Worm (Caenorhabditis elegans) whole organism, L3 larva: ENCODE data around the gene smc-5.

Source experiments
- R02D3.7 ChIP-seq: fragments of 150-350 bp; optimal IDR thresholded peaks from 2 replicates; lab custom pipeline; 2014; ENCODE audit warnings: missing biosample characterization, missing genetic modification characterization
- ZK546.5 ChIP-seq: sonication (generic microtip); optimal IDR thresholded peaks from 2 replicates; lab custom pipeline; 2017; ENCODE audit warnings: missing biosample characterization, missing genetic modification characterization
- aly-2 ChIP-seq: fragments of 150-350 bp; optimal IDR thresholded peaks from 2 replicates; lab custom pipeline; 2014; ENCODE audit warnings: missing biosample characterization, missing genetic modification characterization
- ama-1 ChIP-seq: fragments of 150-350 bp; optimal IDR thresholded peaks from 2 replicates; lab custom pipeline; 2018
- ceh-16 ChIP-seq: sonication (generic microtip); optimal IDR thresholded peaks from 2 replicates; lab custom pipeline; 2017; ENCODE audit warnings: missing biosample characterization, missing genetic modification characterization
- ceh-28 ChIP-seq: fragments of 150-350 bp; optimal IDR thresholded peaks from 2 replicates; lab custom pipeline; 2014; ENCODE audit warnings: missing biosample characterization, missing genetic modification reagents, missing genetic modification characterization
- ceh-82 ChIP-seq: fragments of 150-350 bp; optimal IDR thresholded peaks from 2 replicates; lab custom pipeline; 2014; ENCODE audit warnings: missing biosample characterization, missing genetic modification characterization
- ceh-9 ChIP-seq: sonication (generic microtip); optimal IDR thresholded peaks from 2 replicates; lab custom pipeline; 2018; ENCODE audit warnings: missing biosample characterization, missing genetic modification characterization
- daf-12 ChIP-seq: fragments of 150-350 bp; optimal IDR thresholded peaks from 2 replicates; lab custom pipeline; 2014; ENCODE audit warnings: missing biosample characterization, missing genetic modification reagents, missing genetic modification characterization
- egl-27 ChIP-seq: sonication (generic microtip); optimal IDR thresholded peaks from 4 replicates; lab custom pipeline; 2017; ENCODE audit warnings: missing biosample characterization, missing genetic modification reagents, missing genetic modification characterization
- egl-5 ChIP-seq: fragments of 150-350 bp; optimal IDR thresholded peaks from 2 replicates; lab custom pipeline; 2017; ENCODE audit warnings: missing biosample characterization, missing genetic modification reagents, missing genetic modification characterization, inconsistent platforms
- elt-1 ChIP-seq: fragments of 150-350 bp; optimal IDR thresholded peaks from 2 replicates; lab custom pipeline; 2014; ENCODE audit warnings: missing biosample characterization, missing genetic modification characterization
- elt-2 ChIP-seq: sonication (generic microtip); optimal IDR thresholded peaks from 2 replicates; lab custom pipeline; 2016; ENCODE audit warnings: missing genetic modification reagents, mild to moderate bottlenecking, missing genetic modification characterization, missing compliant biosample characterization
- elt-3 ChIP-seq, 3 experiments: fragments of 150-350 bp in 1 of 3; sonication (generic microtip) in 2 of 3; optimal IDR thresholded peaks; 2 replicates in 2 of 3; 4 replicates in 1 of 3; lab custom pipeline; 2014 to 2017; ENCODE audit warnings: missing biosample characterization in 3 of 3, missing genetic modification characterization in 3 of 3
- eor-1 ChIP-seq, 2 experiments: fragments of 150-350 bp; optimal IDR thresholded peaks; 2 replicates each; lab custom pipeline; 2014 to 2018; ENCODE audit warnings: missing biosample characterization in 2 of 2, missing genetic modification characterization in 2 of 2
- fkh-10 ChIP-seq: sonication (generic microtip); optimal IDR thresholded peaks from 2 replicates; lab custom pipeline; 2017; ENCODE audit warnings: missing biosample characterization, missing genetic modification reagents, missing genetic modification characterization
- fkh-2 ChIP-seq: fragments of 150-350 bp; optimal IDR thresholded peaks from 2 replicates; lab custom pipeline; 2014; ENCODE audit warnings: missing biosample characterization, missing genetic modification reagents, missing genetic modification characterization
- fos-1 ChIP-seq: fragments of 150-350 bp; optimal IDR thresholded peaks from 2 replicates; lab custom pipeline; 2014; ENCODE audit warnings: missing biosample characterization, missing genetic modification characterization
- hmg-11 ChIP-seq: sonication (generic microtip); optimal IDR thresholded peaks from 2 replicates; lab custom pipeline; 2016; ENCODE audit warnings: missing genetic modification characterization, missing compliant biosample characterization
- jun-1 ChIP-seq: fragments of 150-350 bp; optimal IDR thresholded peaks from 2 replicates; lab custom pipeline; 2014; ENCODE audit warnings: missing biosample characterization, missing genetic modification reagents, missing genetic modification characterization
- lin-15B ChIP-seq: fragments of 150-350 bp; optimal IDR thresholded peaks from 2 replicates; lab custom pipeline; 2014; ENCODE audit warnings: missing biosample characterization, missing genetic modification characterization
- lin-39 ChIP-seq: fragments of 150-350 bp; optimal IDR thresholded peaks from 2 replicates; lab custom pipeline; 2018; ENCODE audit warnings: missing biosample characterization, missing genetic modification reagents, missing genetic modification characterization
- lsy-12 ChIP-seq: sonication (generic microtip); optimal IDR thresholded peaks from 2 replicates; lab custom pipeline; 2016; ENCODE audit warnings: mild to moderate bottlenecking, missing genetic modification characterization, missing compliant biosample characterization
- mdl-1 ChIP-seq: fragments of 150-350 bp; optimal IDR thresholded peaks from 2 replicates; lab custom pipeline; 2014; ENCODE audit warnings: missing biosample characterization, missing genetic modification characterization
- mml-1 ChIP-seq: fragments of 150-350 bp; sonication (generic microtip); optimal IDR thresholded peaks from 3 replicates; lab custom pipeline; 2014; ENCODE audit warnings: missing biosample characterization, missing genetic modification characterization
- nfya-1 ChIP-seq: sonication (generic microtip); optimal IDR thresholded peaks from 2 replicates; lab custom pipeline; 2017; ENCODE audit warnings: missing genetic modification characterization, mild to moderate bottlenecking, missing compliant biosample characterization, antibody characterized with exemption, moderate library complexity; ENCODE audit not compliant: insufficient read depth
- nhr-11 ChIP-seq: fragments of 150-350 bp; optimal IDR thresholded peaks from 2 replicates; lab custom pipeline; 2014; ENCODE audit warnings: missing biosample characterization, missing genetic modification characterization
- nhr-12 ChIP-seq: fragments of 150-350 bp; optimal IDR thresholded peaks from 2 replicates; lab custom pipeline; 2014; ENCODE audit warnings: missing biosample characterization, missing genetic modification characterization
- nhr-23 ChIP-seq: fragments of 150-350 bp; optimal IDR thresholded peaks from 2 replicates; lab custom pipeline; 2014; ENCODE audit warnings: missing biosample characterization, missing genetic modification reagents, missing genetic modification characterization
- nhr-237 ChIP-seq: fragments of 150-350 bp; optimal IDR thresholded peaks from 2 replicates; lab custom pipeline; 2014; ENCODE audit warnings: missing biosample characterization, missing genetic modification characterization
- nhr-25 ChIP-seq: sonication (generic microtip); optimal IDR thresholded peaks from 2 replicates; lab custom pipeline; 2017; ENCODE audit warnings: missing biosample characterization, missing genetic modification characterization
- nhr-28 ChIP-seq: fragments of 150-350 bp; optimal IDR thresholded peaks from 2 replicates; lab custom pipeline; 2014; ENCODE audit warnings: missing biosample characterization, missing genetic modification characterization
- nhr-43 ChIP-seq: sonication (generic microtip); optimal IDR thresholded peaks from 2 replicates; lab custom pipeline; 2016; ENCODE audit warnings: mild to moderate bottlenecking, missing genetic modification characterization, missing compliant biosample characterization; ENCODE audit not compliant: poor library complexity, severe bottlenecking
- nhr-67 ChIP-seq: fragments of 150-350 bp; optimal IDR thresholded peaks from 2 replicates; lab custom pipeline; 2014; ENCODE audit warnings: missing biosample characterization, missing genetic modification characterization
- nhr-76 ChIP-seq: fragments of 150-350 bp; sonication (generic microtip); optimal IDR thresholded peaks from 5 replicates; lab custom pipeline; 2014; ENCODE audit warnings: missing biosample characterization, missing genetic modification characterization
- nhr-77 ChIP-seq: fragments of 150-350 bp; optimal IDR thresholded peaks from 2 replicates; lab custom pipeline; 2014; ENCODE audit warnings: missing biosample characterization, missing genetic modification characterization
- pha-4 ChIP-seq: fragments of 150-350 bp; optimal IDR thresholded peaks from 2 replicates; lab custom pipeline; 2014; ENCODE audit warnings: missing biosample characterization, missing genetic modification reagents, missing genetic modification characterization
- pqm-1 ChIP-seq: fragments of 150-350 bp; optimal IDR thresholded peaks from 2 replicates; lab custom pipeline; 2017; ENCODE audit warnings: missing biosample characterization, missing genetic modification characterization, inconsistent platforms
- sea-2 ChIP-seq: fragments of 150-350 bp; sonication (generic microtip); optimal IDR thresholded peaks from 4 replicates; lab custom pipeline; 2014; ENCODE audit warnings: missing biosample characterization, missing genetic modification reagents, missing genetic modification characterization
- skn-1 ChIP-seq: fragments of 150-350 bp; optimal IDR thresholded peaks from 2 replicates; lab custom pipeline; 2014; ENCODE audit warnings: missing biosample characterization, missing genetic modification characterization
- snpc-4 ChIP-seq: fragments of 150-350 bp; optimal IDR thresholded peaks from 2 replicates; lab custom pipeline; 2014; ENCODE audit warnings: missing biosample characterization, missing genetic modification characterization
- tbx-2 ChIP-seq: sonication (generic microtip); optimal IDR thresholded peaks from 2 replicates; lab custom pipeline; 2016; ENCODE audit warnings: mild to moderate bottlenecking, missing genetic modification characterization, missing compliant biosample characterization
- unc-39 ChIP-seq: sonication (generic microtip); optimal IDR thresholded peaks from 4 replicates; lab custom pipeline; 2017; ENCODE audit warnings: missing biosample characterization, missing genetic modification characterization
- unc-62 ChIP-seq: fragments of 150-350 bp; sonication (generic microtip); optimal IDR thresholded peaks from 4 replicates; lab custom pipeline; 2014; ENCODE audit warnings: missing biosample characterization, missing genetic modification reagents, missing genetic modification characterization
- zag-1 ChIP-seq: fragments of 150-350 bp; optimal IDR thresholded peaks from 2 replicates; lab custom pipeline; 2014; ENCODE audit warnings: missing biosample characterization, missing genetic modification characterization
- ztf-11 ChIP-seq: fragments of 150-350 bp; optimal IDR thresholded peaks from 2 replicates; lab custom pipeline; 2014; ENCODE audit warnings: missing biosample characterization, missing genetic modification characterization
- ztf-4 ChIP-seq: fragments of 150-350 bp; optimal IDR thresholded peaks from 2 replicates; lab custom pipeline; 2014; ENCODE audit warnings: missing biosample characterization, missing genetic modification characterization

smc-5 gene

DNA sequence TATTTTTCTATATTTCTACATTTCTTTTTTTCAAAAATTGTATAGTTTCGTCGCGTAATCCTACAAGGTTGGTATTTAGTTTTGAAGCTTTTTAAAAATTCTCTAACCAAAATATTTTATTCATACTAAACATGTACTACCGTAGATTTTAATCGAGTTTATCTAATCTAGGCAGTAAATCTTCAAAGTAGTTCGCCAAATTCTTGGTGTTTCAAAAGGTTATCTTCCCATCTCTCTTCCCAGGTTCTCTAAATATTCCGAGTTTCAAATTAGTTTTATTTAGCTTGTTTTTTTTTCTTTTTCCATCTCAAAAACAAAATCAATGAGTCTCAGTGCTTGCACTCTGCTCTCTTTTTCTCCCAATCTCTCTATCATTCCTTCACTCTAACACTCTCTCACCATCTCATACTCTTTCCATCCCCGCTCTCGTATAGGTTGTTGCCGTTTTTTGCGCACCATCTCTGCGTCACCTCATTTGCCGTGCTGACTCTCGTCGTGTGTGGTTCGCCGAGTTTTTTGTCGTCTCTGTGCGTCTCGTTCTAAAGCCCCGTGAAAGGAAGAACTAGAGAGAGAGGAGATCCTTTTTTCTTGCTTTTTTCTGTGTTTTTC lies 44.8 kb upstream of the smc-5 start:
- TF ChIP-seq pqm-1 (tag; lab: Kevin White, UChicago): no peak
- peak; percentile 46 for TF ChIP-seq unc-62 (GFP tag; lab: Kevin White, UChicago)
- peak; percentile 58 for TF ChIP-seq ceh-28
- TF ChIP-seq fkh-10: no peak
- peak; percentile 44 for TF ChIP-seq snpc-4
- peak; percentile 42 for TF ChIP-seq egl-5 (tag; lab: Kevin White, UChicago)
- no peak for TF ChIP-seq nhr-11 (tag; lab: Kevin White, UChicago)
- TF ChIP-seq ceh-82 (tag; lab: Kevin White, UChicago): no peak
- no peak for TF ChIP-seq nhr-77 (tag; lab: Kevin White, UChicago)
- TF ChIP-seq nhr-12 (tag; lab: Kevin White, UChicago): no peak
- TF ChIP-seq sea-2 (GFP tag; lab: Kevin White, UChicago): peak; percentile 22
- TF ChIP-seq nhr-237 (tag; lab: Kevin White, UChicago): no peak
- TF ChIP-seq jun-1 (tag; lab: Kevin White, UChicago): peak; percentile 36
- TF ChIP-seq elt-2 (tag; lab: Kevin White, UChicago): peak; percentile 93
- peak; percentile 6 for TF ChIP-seq fkh-2 (tag; lab: Kevin White, UChicago)
- no peak for TF ChIP-seq aly-2 (tag; lab: Kevin White, UChicago)
- peak; percentile 43 for TF ChIP-seq pha-4 (tag; lab: Kevin White, UChicago)
- TF ChIP-seq ceh-16 (tag; lab: Kevin White, UChicago): no peak
- TF ChIP-seq skn-1 (tag; lab: Kevin White, UChicago): peak; percentile 38
- TF ChIP-seq ztf-11 (tag; lab: Kevin White, UChicago): no peak
- no peak for TF ChIP-seq elt-3 (tag; optimal IDR thresholded peaks at IDR 0.05; lab: Kevin White, UChicago)
- TF ChIP-seq ztf-4: peak; percentile 57
- TF ChIP-seq elt-1 (tag; lab: Kevin White, UChicago): peak; percentile 90
- no peak for TF ChIP-seq egl-27 (tag; lab: Kevin White, UChicago)
- TF ChIP-seq nhr-67 (tag; lab: Kevin White, UChicago): no peak
- TF ChIP-seq nhr-76 (tag; lab: Kevin White, UChicago): no peak
- no peak for TF ChIP-seq daf-12
- no peak for TF ChIP-seq tbx-2 (tag; lab: Kevin White, UChicago)
- peak; percentile 56 for TF ChIP-seq lin-15B
- no peak for TF ChIP-seq ceh-9 (tag; lab: Kevin White, UChicago)
- no peak for TF ChIP-seq mml-1
- no peak for TF ChIP-seq ama-1 (lab: Kevin White, UChicago)
- TF ChIP-seq ZK546.5 (tag; lab: Kevin White, UChicago): no peak
- TF ChIP-seq nhr-43: peak; percentile 15
- TF ChIP-seq zag-1 (tag; lab: Kevin White, UChicago): no peak
- TF ChIP-seq nfya-1: peak; percentile 89
- no peak for TF ChIP-seq nhr-28
- peak; percentile 94 for TF ChIP-seq hmg-11
- no peak for TF ChIP-seq eor-1 (tag; optimal IDR thresholded peaks at IDR 0.05; lab: Kevin White, UChicago)
- TF ChIP-seq nhr-23 (tag; lab: Kevin White, UChicago): peak; percentile 60
- no peak for TF ChIP-seq lsy-12 (tag; lab: Kevin White, UChicago)
- peak; percentile 22 for TF ChIP-seq R02D3.7
- TF ChIP-seq nhr-25: peak; percentile 15
- no peak for TF ChIP-seq mdl-1 (tag; lab: Kevin White, UChicago)
- TF ChIP-seq fos-1 (tag; lab: Kevin White, UChicago): no peak
- peak; percentile 43 for TF ChIP-seq lin-39 (tag; lab: Kevin White, UChicago)
- TF ChIP-seq unc-39 (tag; lab: Kevin White, UChicago): no peak
- TF ChIP-seq, all 47 proteins: peak for 20
